Worm (Caenorhabditis elegans): ENCODE data around the gene cyn-11.
A peak's percentile ranks its signal among the peaks of the same experiment; 100 is the strongest.

Gene cyn-11

ce11 chrII:8701619-8702350 is 14.3 kb downstream of the cyn-11 start, which contains the start of gene sphk-1:
sphk-1 (minus strand) TSS chrII:8701669.
- TF ChIP-seq ztf-18 (tag; optimal IDR thresholded peaks at IDR 0.05) (no peak), athp-1 (tag; optimal IDR thresholded peaks at IDR 0.05) (no peak), D2030.7 (GFP tag; IDR thresholded peaks at IDR 0.05) (no peak), F39B2.1 (GFP tag; IDR thresholded peaks at IDR 0.05) (no peak), lir-1 (GFP tag; conservative IDR thresholded peaks at IDR 0.05) (no peak), snpc-4 (GFP tag; optimal IDR thresholded peaks at IDR 0.05) (no peak), snpc-4 (tag; optimal IDR thresholded peaks at IDR 0.05) (no peak)

- TF ChIP-seq madf-6 (GFP tag; IDR thresholded peaks at IDR 0.05) = peak; percentile 72
- TF ChIP-seq lsl-1 (GFP tag; optimal IDR thresholded peaks at IDR 0.05) = peak; percentile 51
- TF ChIP-seq F49E8.2 (tag; optimal IDR thresholded peaks at IDR 0.05; ENCODE audit: insufficient read depth) = no peak
- no peak for TF ChIP-seq F57A8.1 (GFP tag; optimal IDR thresholded peaks at IDR 0.05)
- peak; percentile 57 for TF ChIP-seq xnd-1 (tag; optimal IDR thresholded peaks at IDR 0.05)
- TF ChIP-seq hsf-1 (GFP tag; IDR thresholded peaks at IDR 0.05) = no peak
- TF ChIP-seq repo-1 (tag; optimal IDR thresholded peaks at IDR 0.05) = no peak
- peak; percentile 77 for TF ChIP-seq madf-8 (GFP tag; conservative IDR thresholded peaks at IDR 0.05)
These were observed 15.0 kb downstream of the cyn-11 start for ce11 chrII:8701059-8701458.

- peak; percentile 15 for TF ChIP-seq F10E7.11 (tag; optimal IDR thresholded peaks at IDR 0.05)
- no peak for TF ChIP-seq unc-130 (GFP tag; optimal IDR thresholded peaks at IDR 0.05)
These were observed 17.3 kb downstream of the cyn-11 start, which contains the start of gene chdh-1 for ce11 chrII:8698828-8699227. chdh-1 (minus strand) TSS chrII:8698928.

ce11 chrII:8695783-8696182 is 20.3 kb downstream of the cyn-11 start, which contains the start of gene C34C6.10:
C34C6.10 (minus strand) TSS chrII:8695883.
- no peak for TF ChIP-seq B0019.2 (GFP tag; conservative IDR thresholded peaks at IDR 0.05)
- no peak for TF ChIP-seq F23B12.7 (tag; optimal IDR thresholded peaks at IDR 0.05; ENCODE audit: insufficient read depth)
- TF ChIP-seq ceh-58 (GFP tag; IDR thresholded peaks at IDR 0.05) = no peak

- TF ChIP-seq ztf-3 (GFP tag; optimal IDR thresholded peaks at IDR 0.05) = no peak
- TF ChIP-seq F22D6.2 (tag; optimal IDR thresholded peaks at IDR 0.05) = no peak
- TF ChIP-seq hmg-1.2 (GFP tag; IDR thresholded peaks at IDR 0.05) = no peak
- TF ChIP-seq T07F8.4 (tag; optimal IDR thresholded peaks at IDR 0.05) = no peak
- no peak for TF ChIP-seq aptf-2 (GFP tag; conservative IDR thresholded peaks at IDR 0.05)
- TF ChIP-seq ZK185.1 (tag; optimal IDR thresholded peaks at IDR 0.05; ENCODE audit: poor library complexity, severe bottlenecking) = no peak
- no peak for TF ChIP-seq D2030.7 (GFP tag; IDR thresholded peaks at IDR 0.05)
- TF ChIP-seq rcor-1 (GFP tag; IDR thresholded peaks at IDR 0.05) = no peak
- TF ChIP-seq ztf-26 (tag; optimal IDR thresholded peaks at IDR 0.05) = no peak
- no peak for TF ChIP-seq akir-1 (GFP tag; optimal IDR thresholded peaks at IDR 0.05)
- no peak for TF ChIP-seq dox-1 (GFP tag; IDR thresholded peaks at IDR 0.05)
- TF ChIP-seq let-526 (GFP tag; IDR thresholded peaks at IDR 0.05) = no peak
- TF ChIP-seq snpc-4 (GFP tag; optimal IDR thresholded peaks at IDR 0.05) = no peak
- no peak for TF ChIP-seq snpc-4 (tag; optimal IDR thresholded peaks at IDR 0.05)
These were observed 24.6 kb downstream of the cyn-11 start, which contains the start of gene C34C6.3 for ce11 chrII:8691344-8691960. C34C6.3 (plus strand) TSS chrII:8691910.
